Worm (Caenorhabditis elegans): ENCODE data around the gene srd-32.

- TF ChIP-seq ama-1 (optimal IDR thresholded peaks at IDR 0.05) (no peak), ZK546.5 (tag; optimal IDR thresholded peaks at IDR 0.05) (no peak), ztf-11 (tag; optimal IDR thresholded peaks at IDR 0.05) (no peak), elt-1 (tag; optimal IDR thresholded peaks at IDR 0.05) (no peak), mml-1 (tag; optimal IDR thresholded peaks at IDR 0.05) (no peak), nhr-11 (tag; optimal IDR thresholded peaks at IDR 0.05) (no peak), nhr-76 (tag; optimal IDR thresholded peaks at IDR 0.05) (no peak), elt-2 (tag; optimal IDR thresholded peaks at IDR 0.05) (no peak), snpc-4 (tag; optimal IDR thresholded peaks at IDR 0.05) (no peak), unc-62 (GFP tag; optimal IDR thresholded peaks at IDR 0.05) (no peak), zag-1 (tag; optimal IDR thresholded peaks at IDR 0.05) (no peak), jun-1 (tag; optimal IDR thresholded peaks at IDR 0.05) (no peak)
Observed at ce11 chrV:4851969-4852368, 13.5 kb upstream of the srd-32 start.

All from whole organism, L3 larva.